Worm (Caenorhabditis elegans) whole organism, L4/young adult: Measurements from ENCODE around the gene rpl-12.

Experiments
- W03F9.2 ChIP-seq: fragments of 150-350 bp; optimal IDR thresholded peaks from 2 replicates; lab custom pipeline; 2014; ENCODE audit warnings: missing biosample characterization, missing genetic modification characterization
- him-1 ChIP-seq: sonication (generic microtip); optimal IDR thresholded peaks from 2 replicates; lab custom pipeline; 2016; ENCODE audit warnings: missing genotype, missing genetic modification reagents, missing genetic modification characterization, missing compliant biosample characterization

DNA sequence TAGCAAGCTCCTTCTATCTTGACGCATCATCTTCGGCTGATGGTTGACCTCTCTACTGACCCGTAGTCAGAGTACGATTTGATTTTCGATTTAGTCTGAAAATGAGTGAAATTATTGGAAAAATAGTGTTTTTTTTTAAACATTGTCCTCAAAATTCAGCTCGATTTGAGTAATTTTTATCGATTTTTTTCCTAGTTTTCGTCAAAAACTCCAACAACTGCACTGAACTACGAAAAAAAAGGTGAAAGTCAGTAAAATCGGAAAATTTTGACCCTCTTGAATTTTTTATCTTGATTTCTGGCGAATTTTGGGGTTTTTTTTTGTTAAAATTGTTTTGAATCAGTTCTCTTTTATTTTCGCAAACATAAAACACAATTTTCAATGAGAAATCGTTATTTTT, 36.4 kb downstream of the rpl-12 start, which contains the start of gene ced-3:
- TF ChIP-seq him-1 (tag; lab: Kevin White, UChicago), result no peak
- no peak for TF ChIP-seq W03F9.2
